Worm (Caenorhabditis elegans): Measurements from ENCODE around the gene F20D12.12.
"Not testable (repeated sequence)": the region's sequence is repeated elsewhere in the genome, so short reads cannot be mapped to it uniquely, and the experiment has no call there.

DNA sequence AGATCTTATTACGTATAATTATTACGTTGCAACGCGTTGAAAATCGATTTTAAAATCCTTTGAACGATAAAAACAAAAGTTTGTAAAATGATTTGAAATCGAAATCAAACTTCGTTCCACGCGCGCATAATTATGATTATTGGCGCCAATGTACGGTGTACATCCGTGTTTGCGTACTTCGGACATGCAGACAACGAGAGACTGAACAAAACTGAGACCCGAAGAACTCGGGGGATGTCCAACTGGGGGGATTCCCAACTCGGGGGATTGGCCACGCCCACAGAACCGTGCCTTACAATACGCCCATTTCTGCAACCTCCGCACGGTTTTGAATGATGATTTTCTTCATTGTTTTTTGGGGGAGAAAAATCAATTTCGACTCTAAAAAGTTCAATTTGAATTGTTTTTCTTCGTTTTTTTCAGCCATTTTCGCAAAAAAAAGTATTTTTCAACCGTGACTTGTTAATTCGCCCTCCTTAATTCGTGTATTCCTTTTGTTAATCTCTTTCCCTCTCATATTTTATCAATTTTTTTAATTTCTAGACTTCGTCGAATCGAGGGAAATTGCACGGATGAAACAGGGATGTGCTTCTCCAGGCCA lies at the start of gene F20D12.12:
- not testable (repeated sequence) for TF ChIP-seq nhr-237 (tag; optimal IDR thresholded peaks at IDR 0.05); nhr-25 (tag; optimal IDR thresholded peaks at IDR 0.05; ENCODE audit: borderline replicate concordance, insufficient read depth); ceh-62 (tag; optimal IDR thresholded peaks at IDR 0.05); lin-39 (tag; optimal IDR thresholded peaks at IDR 0.05); pqm-1 (tag; optimal IDR thresholded peaks at IDR 0.05); ceh-82 (tag; optimal IDR thresholded peaks at IDR 0.05); lir-3 (tag; optimal IDR thresholded peaks at IDR 0.05); ama-1 (optimal IDR thresholded peaks at IDR 0.05)
- TF ChIP-seq lin-1 (GFP tag; IDR thresholded peaks at IDR 0.05) = peak; percentile 85
- peak; percentile 83 for TF ChIP-seq unc-130 (GFP tag; optimal IDR thresholded peaks at IDR 0.05)
- peak; percentile 96 for TF ChIP-seq ceh-44 (GFP tag; IDR thresholded peaks at IDR 0.05)
- peak; percentile 70 to 96 for TF ChIP-seq lsy-2 (tag; optimal IDR thresholded peaks at IDR 0.05)
- TF ChIP-seq dpl-1 (GFP tag; optimal IDR thresholded peaks at IDR 0.05) = peak; percentile 73
- TF ChIP-seq T20F7.1 (GFP tag; optimal IDR thresholded peaks at IDR 0.05) = peak; percentile 79

Measured in whole organism, L4 larva.